Worm (Caenorhabditis elegans): ENCODE data around the gene F10E7.1.

ce11 chrII:7139064-7139463, 12.5 kb downstream of the F10E7.1 start:
- TF ChIP-seq unc-39 (tag; optimal IDR thresholded peaks at IDR 0.05), result no peak
- TF ChIP-seq elt-3 (tag; optimal IDR thresholded peaks at IDR 0.05), result no peak
- no peak for TF ChIP-seq ZK546.5 (tag; optimal IDR thresholded peaks at IDR 0.05)
- TF ChIP-seq mdl-1 (tag; optimal IDR thresholded peaks at IDR 0.05), result no peak
- no peak for TF ChIP-seq ama-1 (optimal IDR thresholded peaks at IDR 0.05)
- no peak for TF ChIP-seq lin-13 (GFP tag; optimal IDR thresholded peaks at IDR 0.05)

Data from whole organism, L2 larva.